Worm (Caenorhabditis elegans): ENCODE measurements around the gene nspa-9.

The nspa-9 gene

DNA sequence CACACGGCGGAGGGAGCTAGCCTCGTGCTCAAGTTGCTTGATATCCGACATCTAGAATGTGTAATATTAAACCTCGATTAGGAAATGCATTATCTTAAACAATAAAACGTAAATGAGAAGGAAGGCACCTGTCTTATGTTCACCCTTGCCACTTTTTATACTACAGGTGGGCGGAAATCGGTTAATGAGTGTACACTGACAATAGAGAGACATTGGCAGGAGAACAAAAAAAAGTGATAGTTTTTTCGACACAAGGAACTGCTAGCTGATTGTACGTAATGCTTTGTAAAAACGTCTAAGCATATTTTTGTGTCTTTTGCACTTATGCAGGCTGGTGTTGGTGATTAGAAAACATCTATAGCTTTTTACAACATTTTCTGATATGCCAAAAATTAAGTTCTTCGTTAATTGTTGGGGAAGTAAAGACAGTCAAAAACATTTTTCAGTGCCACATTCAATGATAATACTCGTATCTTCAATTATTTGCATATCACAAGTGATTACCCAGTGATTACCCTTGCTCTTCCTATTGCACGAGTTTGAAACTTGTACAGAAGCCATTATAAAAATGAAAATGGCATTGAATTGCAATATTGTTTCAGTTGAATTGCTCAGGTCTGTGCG, 26.5 kb upstream of the nspa-9 start, which contains the start of gene col-180:
col-180 (minus strand) TSS at position 51 of the 624 bp plus-strand sequence.
- TF ChIP-seq aly-1 (tag; optimal IDR thresholded peaks at IDR 0.05) (no peak), hmbx-1 (tag; optimal IDR thresholded peaks at IDR 0.05) (no peak), tbx-11 (GFP tag; IDR thresholded peaks at IDR 0.05) (no peak), flt-1 (GFP tag; IDR thresholded peaks at IDR 0.05) (no peak), tbx-37 (GFP tag; conservative IDR thresholded peaks at IDR 0.05) (no peak), hmg-4 (GFP tag; optimal IDR thresholded peaks at IDR 0.05) (no peak), sea-1 (GFP tag; conservative IDR thresholded peaks at IDR 0.05) (no peak), F13C5.2 (tag; optimal IDR thresholded peaks at IDR 0.05) (no peak)

DNA sequence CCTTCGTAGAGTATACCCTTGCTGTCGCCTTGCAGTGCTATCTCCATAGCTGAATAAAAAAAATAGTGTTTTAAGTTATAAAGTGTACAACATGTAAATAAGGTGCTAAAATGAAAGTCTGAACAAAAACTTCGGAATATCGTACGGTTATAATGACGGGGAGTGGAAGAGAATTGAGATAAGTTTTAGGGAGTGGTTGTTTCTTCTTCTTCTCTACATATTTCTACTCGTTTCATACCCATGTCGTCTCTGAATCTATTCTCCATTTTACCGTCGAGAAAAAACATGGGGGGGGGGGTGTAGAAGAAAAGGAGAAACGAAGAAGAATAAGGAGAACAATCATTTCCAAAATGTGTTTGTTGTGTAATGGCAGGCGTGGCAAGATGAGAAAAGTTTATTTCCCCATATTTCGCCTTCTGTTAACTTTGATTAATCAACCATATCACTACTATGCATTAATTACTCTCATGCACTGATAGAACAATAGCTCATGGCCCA, 22.3 kb upstream of the nspa-9 start, which contains the start of gene C44C10.9:
C44C10.9 (minus strand) TSS at position 51 of the 498 bp plus-strand sequence.
- no peak for TF ChIP-seq sea-1 (GFP tag; conservative IDR thresholded peaks at IDR 0.05)
- TF ChIP-seq tbx-37 (GFP tag; conservative IDR thresholded peaks at IDR 0.05), result no peak
- no peak for TF ChIP-seq ama-1 (optimal IDR thresholded peaks at IDR 0.05)
- TF ChIP-seq F13C5.2 (tag; optimal IDR thresholded peaks at IDR 0.05), result no peak
- TF ChIP-seq B0310.2 (tag; optimal IDR thresholded peaks at IDR 0.05), result no peak
- TF ChIP-seq ceh-13 (GFP tag; optimal IDR thresholded peaks at IDR 0.05), result no peak
- TF ChIP-seq ceh-36 (tag; optimal IDR thresholded peaks at IDR 0.05), result no peak
- no peak for TF ChIP-seq scrt-1 (GFP tag; IDR thresholded peaks at IDR 0.05)
- no peak for TF ChIP-seq tra-4 (tag; optimal IDR thresholded peaks at IDR 0.05)
- TF ChIP-seq tbx-11 (GFP tag; IDR thresholded peaks at IDR 0.05), result no peak
- no peak for TF ChIP-seq pes-1 (GFP tag; IDR thresholded peaks at IDR 0.05)
- no peak for TF ChIP-seq aly-1 (tag; optimal IDR thresholded peaks at IDR 0.05)
- no peak for TF ChIP-seq hmg-4 (GFP tag; optimal IDR thresholded peaks at IDR 0.05)
- TF ChIP-seq hnd-1 (tag; optimal IDR thresholded peaks at IDR 0.05), result no peak
- TF ChIP-seq ets-7 (tag; optimal IDR thresholded peaks at IDR 0.05), result no peak
- TF ChIP-seq hmbx-1 (tag; optimal IDR thresholded peaks at IDR 0.05), result no peak
- no peak for TF ChIP-seq flt-1 (GFP tag; IDR thresholded peaks at IDR 0.05)

DNA sequence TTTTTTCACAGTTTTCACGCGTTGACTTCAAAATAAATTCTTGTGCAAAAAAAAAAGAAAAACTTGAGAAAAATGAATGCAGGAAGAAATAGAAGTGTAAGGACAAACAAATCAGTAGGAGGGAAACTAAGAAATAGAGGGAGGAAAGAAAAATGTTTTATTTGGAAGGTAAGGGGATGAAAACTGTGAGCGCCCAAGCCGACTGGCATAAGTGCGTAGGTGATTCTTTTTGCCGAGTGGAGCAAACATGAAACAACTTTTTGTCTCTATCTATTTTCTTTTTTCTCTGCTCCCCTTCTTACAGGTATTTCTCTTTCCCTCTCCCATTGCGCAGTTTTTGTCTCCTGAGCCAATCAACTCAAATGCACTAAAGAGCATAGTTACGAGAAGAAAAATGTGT, 20.1 kb upstream of the nspa-9 start:
- TF ChIP-seq hnd-1 (tag; optimal IDR thresholded peaks at IDR 0.05) (no peak), B0310.2 (tag; optimal IDR thresholded peaks at IDR 0.05) (no peak), aly-1 (tag; optimal IDR thresholded peaks at IDR 0.05) (no peak), ama-1 (optimal IDR thresholded peaks at IDR 0.05) (no peak)

DNA sequence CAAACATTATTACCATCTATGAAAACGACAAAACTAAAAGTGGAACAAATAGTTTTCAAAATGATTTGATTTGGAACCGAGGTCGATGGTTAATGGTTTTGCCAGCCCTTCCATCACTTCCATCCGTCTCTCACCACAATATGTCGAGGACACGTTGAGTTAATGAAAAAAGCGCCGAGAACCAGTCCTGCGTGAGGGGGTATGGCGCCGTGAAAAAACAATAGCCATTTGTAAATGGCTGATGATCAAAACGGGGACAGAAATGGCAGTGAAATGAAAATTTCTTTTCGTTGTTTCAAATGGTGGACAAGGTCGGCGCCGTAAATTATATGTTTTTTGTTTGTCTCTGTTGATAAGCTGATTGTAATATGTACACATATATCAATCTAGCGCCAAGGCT, 18.8 kb upstream of the nspa-9 start:
- TF ChIP-seq hmbx-1 (tag; optimal IDR thresholded peaks at IDR 0.05) (no peak), ceh-36 (tag; optimal IDR thresholded peaks at IDR 0.05) (no peak)

DNA sequence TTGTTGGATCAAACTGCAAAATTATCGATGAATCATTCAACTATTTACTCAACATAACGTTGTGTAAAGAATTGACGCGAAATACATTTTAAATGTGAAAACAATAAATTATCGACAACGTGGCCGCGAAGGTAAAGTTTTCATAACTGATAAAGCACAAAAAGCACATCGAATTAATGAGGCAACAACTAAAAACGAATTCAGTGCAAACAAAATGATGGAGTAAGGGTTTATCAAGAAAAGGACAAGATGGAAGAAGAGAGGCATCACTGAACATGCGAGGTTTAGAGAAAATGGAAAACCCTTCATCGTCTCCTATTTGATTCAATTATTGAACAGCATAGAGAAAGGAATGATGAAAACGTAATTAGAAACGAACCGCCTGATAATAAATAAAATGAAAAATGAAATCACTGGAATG, 15.1 kb upstream of the nspa-9 start, which contains the start of gene D1053.4:
D1053.4 (minus strand) TSS at position 20 of the 421 bp plus-strand sequence.
- no peak for TF ChIP-seq aly-1 (tag; optimal IDR thresholded peaks at IDR 0.05)
- TF ChIP-seq scrt-1 (GFP tag; IDR thresholded peaks at IDR 0.05), result no peak
- TF ChIP-seq hmg-4 (GFP tag; optimal IDR thresholded peaks at IDR 0.05), result no peak
- no peak for TF ChIP-seq tbx-37 (GFP tag; conservative IDR thresholded peaks at IDR 0.05)
- TF ChIP-seq ceh-13 (GFP tag; optimal IDR thresholded peaks at IDR 0.05), result no peak
- no peak for TF ChIP-seq hmbx-1 (tag; optimal IDR thresholded peaks at IDR 0.05)
- no peak for TF ChIP-seq B0310.2 (tag; optimal IDR thresholded peaks at IDR 0.05)
- no peak for TF ChIP-seq ama-1 (optimal IDR thresholded peaks at IDR 0.05)
- TF ChIP-seq hnd-1 (tag; optimal IDR thresholded peaks at IDR 0.05), result no peak
- TF ChIP-seq ceh-36 (tag; optimal IDR thresholded peaks at IDR 0.05), result no peak
- TF ChIP-seq ets-7 (tag; optimal IDR thresholded peaks at IDR 0.05), result no peak
- no peak for TF ChIP-seq sea-1 (GFP tag; conservative IDR thresholded peaks at IDR 0.05)
- TF ChIP-seq F13C5.2 (tag; optimal IDR thresholded peaks at IDR 0.05), result no peak
- no peak for TF ChIP-seq tra-4 (tag; optimal IDR thresholded peaks at IDR 0.05)
- no peak for TF ChIP-seq flt-1 (GFP tag; IDR thresholded peaks at IDR 0.05)

DNA sequence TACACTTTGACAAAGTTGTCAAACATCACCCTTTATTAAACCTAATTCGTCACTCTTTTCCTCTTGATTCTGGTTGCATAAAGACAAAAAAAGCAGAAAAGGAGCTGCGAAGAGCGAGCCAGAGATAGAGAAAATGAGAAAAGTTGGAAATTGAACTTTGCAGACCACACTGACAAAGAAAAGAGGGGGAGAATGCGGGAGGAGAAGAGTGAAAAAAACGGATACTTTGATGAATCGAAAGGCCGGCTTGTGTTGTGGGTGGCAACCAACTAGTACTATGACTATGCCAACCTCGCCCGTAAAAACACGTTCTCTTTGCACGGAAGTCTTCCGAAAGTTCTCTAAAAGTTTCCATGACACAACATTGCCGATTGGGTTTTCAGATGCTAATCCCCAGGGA, 13.2 kb upstream of the nspa-9 start:
- TF ChIP-seq aly-1 (tag; optimal IDR thresholded peaks at IDR 0.05) (no peak), B0310.2 (tag; optimal IDR thresholded peaks at IDR 0.05) (no peak), hmg-4 (GFP tag; optimal IDR thresholded peaks at IDR 0.05) (no peak), ama-1 (optimal IDR thresholded peaks at IDR 0.05) (no peak), ceh-13 (GFP tag; optimal IDR thresholded peaks at IDR 0.05) (no peak), tbx-37 (GFP tag; conservative IDR thresholded peaks at IDR 0.05) (no peak), ceh-36 (tag; optimal IDR thresholded peaks at IDR 0.05) (no peak), pes-1 (GFP tag; IDR thresholded peaks at IDR 0.05) (no peak), flt-1 (GFP tag; IDR thresholded peaks at IDR 0.05) (no peak), hmbx-1 (tag; optimal IDR thresholded peaks at IDR 0.05) (no peak), sea-1 (GFP tag; conservative IDR thresholded peaks at IDR 0.05) (no peak), tra-4 (tag; optimal IDR thresholded peaks at IDR 0.05) (no peak), ets-7 (tag; optimal IDR thresholded peaks at IDR 0.05) (no peak), scrt-1 (GFP tag; IDR thresholded peaks at IDR 0.05) (no peak), F13C5.2 (tag; optimal IDR thresholded peaks at IDR 0.05) (no peak), tbx-11 (GFP tag; IDR thresholded peaks at IDR 0.05) (no peak), hnd-1 (tag; optimal IDR thresholded peaks at IDR 0.05) (no peak)

DNA sequence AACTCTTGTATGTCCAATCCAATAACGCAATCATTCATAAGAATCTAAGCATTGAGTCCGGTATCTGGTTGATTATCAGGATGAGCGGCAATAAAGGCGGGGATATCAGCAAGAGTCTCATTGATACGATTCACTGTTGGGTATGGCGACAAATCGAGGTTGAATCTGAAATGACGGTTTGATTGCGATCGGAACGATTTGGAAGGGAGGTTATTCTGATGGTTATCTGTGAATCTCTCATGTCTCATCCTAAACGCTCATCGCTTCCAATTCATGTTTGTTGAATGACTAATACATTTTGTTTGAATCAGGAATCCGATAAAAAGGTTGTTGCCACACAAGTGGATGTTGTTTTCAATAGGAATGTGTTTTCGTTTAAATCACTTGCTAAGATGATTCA, 12.4 kb upstream of the nspa-9 start:
- TF ChIP-seq flt-1 (GFP tag; IDR thresholded peaks at IDR 0.05), result no peak
- no peak for TF ChIP-seq hmbx-1 (tag; optimal IDR thresholded peaks at IDR 0.05)
- TF ChIP-seq ceh-36 (tag; optimal IDR thresholded peaks at IDR 0.05), result no peak
- no peak for TF ChIP-seq scrt-1 (GFP tag; IDR thresholded peaks at IDR 0.05)
- no peak for TF ChIP-seq pes-1 (GFP tag; IDR thresholded peaks at IDR 0.05)
- TF ChIP-seq tbx-37 (GFP tag; conservative IDR thresholded peaks at IDR 0.05), result no peak
- TF ChIP-seq ets-7 (tag; optimal IDR thresholded peaks at IDR 0.05), result no peak
- no peak for TF ChIP-seq tra-4 (tag; optimal IDR thresholded peaks at IDR 0.05)
- TF ChIP-seq tbx-11 (GFP tag; IDR thresholded peaks at IDR 0.05), result no peak
- no peak for TF ChIP-seq aly-1 (tag; optimal IDR thresholded peaks at IDR 0.05)
- no peak for TF ChIP-seq hnd-1 (tag; optimal IDR thresholded peaks at IDR 0.05)
- no peak for TF ChIP-seq ceh-13 (GFP tag; optimal IDR thresholded peaks at IDR 0.05)
- TF ChIP-seq F13C5.2 (tag; optimal IDR thresholded peaks at IDR 0.05), result no peak

Data from whole organism, early embryonic.